Worm (Caenorhabditis elegans): ENCODE data around the gene sdz-4.
"Not testable (repeated sequence)": the region's sequence is repeated elsewhere in the genome, so short reads cannot be mapped to it uniquely, and the experiment has no call there.

The sdz-4 gene

ce11 chrII:943773-944172 lies 14.9 kb upstream of the sdz-4 start, which contains the start of gene clec-43:
Gene clec-43, plus strand, starts transcription at chrII:944066.
- TF ChIP-seq dve-1 (tag; optimal IDR thresholded peaks at IDR 0.05) (no peak), lin-11 (tag; optimal IDR thresholded peaks at IDR 0.05) (no peak), C38D4.7 (GFP tag; optimal IDR thresholded peaks at IDR 0.05) (no peak), pat-9 (tag; optimal IDR thresholded peaks at IDR 0.05) (no peak), gmeb-2 (tag; optimal IDR thresholded peaks at IDR 0.05) (no peak), ceh-45 (GFP tag; IDR thresholded peaks at IDR 0.05) (no peak), sdc-2 (tag; optimal IDR thresholded peaks at IDR 0.05) (no peak), syd-9 (tag; optimal IDR thresholded peaks at IDR 0.05) (no peak), ceh-31 (tag; optimal IDR thresholded peaks at IDR 0.05) (no peak), fkh-6 (tag; optimal IDR thresholded peaks at IDR 0.05) (no peak), mec-3 (tag; optimal IDR thresholded peaks at IDR 0.05; ENCODE audit: borderline replicate concordance) (no peak)

DNA sequence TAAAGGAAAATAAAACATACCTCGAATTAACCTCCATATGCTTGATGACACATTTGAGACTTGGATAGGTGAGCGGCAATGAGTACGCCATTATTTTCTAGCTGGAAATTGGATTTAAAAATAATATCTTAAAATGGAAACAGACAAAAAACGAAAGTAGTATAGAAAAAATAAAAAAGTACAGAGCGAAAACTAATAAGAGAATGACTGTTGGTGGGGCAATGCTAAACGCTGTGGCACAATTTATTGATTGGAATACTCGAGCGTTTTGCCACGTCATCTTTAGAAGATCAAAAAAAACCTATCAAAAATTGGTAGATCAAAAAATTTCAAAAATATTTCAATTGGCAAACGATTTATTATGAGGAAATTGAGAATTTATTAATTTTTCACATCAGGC lies 10.6 kb upstream of the sdz-4 start, which contains the start of gene fbxc-32:
Gene fbxc-32 (minus strand): TSS at position 101 of the 400 bp plus-strand sequence.
- no peak for TF ChIP-seq unc-86 (tag; optimal IDR thresholded peaks at IDR 0.05)
- TF ChIP-seq mec-3 (tag; optimal IDR thresholded peaks at IDR 0.05; ENCODE audit: borderline replicate concordance): no peak
- TF ChIP-seq pros-1 (tag; optimal IDR thresholded peaks at IDR 0.05): no peak
- no peak for TF ChIP-seq Y22D7AL.16 (tag; optimal IDR thresholded peaks at IDR 0.05)
- no peak for TF ChIP-seq sdc-2 (tag; optimal IDR thresholded peaks at IDR 0.05)
- TF ChIP-seq ceh-34 (tag; optimal IDR thresholded peaks at IDR 0.05): no peak
- TF ChIP-seq fkh-10 (GFP tag; optimal IDR thresholded peaks at IDR 0.05): no peak
- TF ChIP-seq hlh-15 (tag; optimal IDR thresholded peaks at IDR 0.05): no peak
- TF ChIP-seq K02D7.2 (tag; optimal IDR thresholded peaks at IDR 0.05): no peak
- TF ChIP-seq nfya-1 (tag; optimal IDR thresholded peaks at IDR 0.05): no peak
- no peak for TF ChIP-seq ref-2 (tag; optimal IDR thresholded peaks at IDR 0.05)
- no peak for TF ChIP-seq dve-1 (tag; optimal IDR thresholded peaks at IDR 0.05)
- no peak for TF ChIP-seq sox-4 (tag; optimal IDR thresholded peaks at IDR 0.05)
- TF ChIP-seq tbx-2 (tag; optimal IDR thresholded peaks at IDR 0.05): no peak
- TF ChIP-seq dmd-4 (tag; optimal IDR thresholded peaks at IDR 0.05; ENCODE audit: borderline replicate concordance): no peak

ce11 chrII:950374-950773 lies 8.3 kb upstream of the sdz-4 start:
- TF ChIP-seq ttx-3 (tag; optimal IDR thresholded peaks at IDR 0.05): no peak
- TF ChIP-seq npax-4 (tag; optimal IDR thresholded peaks at IDR 0.05): no peak
- TF ChIP-seq ceh-48 (tag; optimal IDR thresholded peaks at IDR 0.05): peak; percentile 46
- no peak for TF ChIP-seq lin-11 (tag; optimal IDR thresholded peaks at IDR 0.05)
- no peak for TF ChIP-seq ceh-14 (tag; optimal IDR thresholded peaks at IDR 0.05)
- TF ChIP-seq ceh-19 (GFP tag; optimal IDR thresholded peaks at IDR 0.05): peak; percentile 28

ce11 chrII:953052-953451 lies 5.7 kb upstream of the sdz-4 start:
- peak; percentile 6 for TF ChIP-seq ceh-48 (tag; optimal IDR thresholded peaks at IDR 0.05)
- TF ChIP-seq hlh-30 (tag; optimal IDR thresholded peaks at IDR 0.05; ENCODE audit: insufficient read depth): peak; percentile 60
- TF ChIP-seq F13H6.1 (tag; optimal IDR thresholded peaks at IDR 0.05): no peak

DNA sequence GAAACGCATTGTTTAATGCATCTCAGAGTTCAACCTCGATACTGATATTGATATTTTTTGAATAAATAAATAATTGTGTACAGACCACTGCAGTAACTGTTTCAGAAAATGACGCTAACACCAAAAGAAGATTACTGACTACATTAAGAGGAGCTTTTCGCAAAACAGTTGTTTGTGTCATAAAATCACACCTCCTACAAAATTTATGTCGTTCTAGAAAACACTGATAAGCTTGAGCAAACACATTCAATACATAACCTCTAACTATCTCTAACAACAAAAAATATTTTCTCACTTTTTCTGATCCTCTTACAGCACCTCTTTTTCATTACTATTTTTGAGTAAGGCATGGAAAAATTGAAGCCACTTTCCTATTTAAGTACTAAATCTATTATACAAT lies 4.1 kb upstream of the sdz-4 start, which contains the start of gene fbxc-7:
Gene fbxc-7 (plus strand): TSS at position 301 of the 400 bp plus-strand sequence.
- TF ChIP-seq pros-1, ceh-22, nhr-11 (tag; optimal IDR thresholded peaks at IDR 0.05): not testable (repeated sequence)

ce11 chrII:960218-960617 lies 1.5 kb downstream of the sdz-4 start, which contains the start of the genes C32B5.18 and C32B5.7:
Gene C32B5.18, plus strand, starts transcription at chrII:960518.
Gene C32B5.7, plus strand, starts transcription at chrII:960528.
- TF ChIP-seq sox-2 (GFP tag; IDR thresholded peaks at IDR 0.05) (no peak), sox-4 (tag; optimal IDR thresholded peaks at IDR 0.05) (no peak), tbx-7 (tag; optimal IDR thresholded peaks at IDR 0.05) (no peak), pha-4 (tag; optimal IDR thresholded peaks at IDR 0.05) (no peak), ceh-14 (tag; optimal IDR thresholded peaks at IDR 0.05) (no peak), ceh-45 (GFP tag; IDR thresholded peaks at IDR 0.05) (no peak), unc-55 (GFP tag; optimal IDR thresholded peaks at IDR 0.05) (no peak), elt-4 (tag; optimal IDR thresholded peaks at IDR 0.05) (no peak), nhr-232 (tag; optimal IDR thresholded peaks at IDR 0.05) (no peak), C08G9.2 (tag; optimal IDR thresholded peaks at IDR 0.05) (no peak), unc-42 (tag; optimal IDR thresholded peaks at IDR 0.05) (no peak), elt-2 (tag; optimal IDR thresholded peaks at IDR 0.05) (no peak), npax-4 (tag; optimal IDR thresholded peaks at IDR 0.05) (no peak), ceh-24 (tag; optimal IDR thresholded peaks at IDR 0.05) (no peak), ceh-30 (tag; optimal IDR thresholded peaks at IDR 0.05) (no peak), syd-9 (tag; optimal IDR thresholded peaks at IDR 0.05) (no peak), ceh-48 (tag; optimal IDR thresholded peaks at IDR 0.05) (no peak), ama-1 (optimal IDR thresholded peaks at IDR 0.05) (no peak)
